Fruit fly (Drosophila melanogaster) whole organism, wandering third instar larva: Measurements from ENCODE around the gene HemK2.

Experiments used
- Hr78 ChIP-seq: fragments of >200 bp; optimal IDR thresholded peaks from 2 replicates; lab custom pipeline; 2017; ENCODE audit warnings: missing biosample characterization, missing genetic modification characterization
- brk ChIP-seq: fragments of 200-800 bp; sonication (Bioruptor generic); optimal IDR thresholded peaks from 2 replicates; lab custom pipeline; 2016; ENCODE audit warnings: missing biosample characterization, mild to moderate bottlenecking, missing genetic modification characterization
- lola ChIP-seq: fragments of >200 bp; optimal IDR thresholded peaks from 2 replicates; lab custom pipeline; 2017; ENCODE audit warnings: missing biosample characterization, missing genetic modification characterization
- psq ChIP-seq: fragments of 200-800 bp; sonication (Bioruptor generic); optimal IDR thresholded peaks from 3 replicates; lab custom pipeline; 2017; ENCODE audit warnings: missing biosample characterization, mild to moderate bottlenecking, missing genetic modification characterization, moderate library complexity
- sv ChIP-seq: fragments of 200-800 bp; sonication (Bioruptor generic); optimal IDR thresholded peaks from 3 replicates; lab custom pipeline; 2016; ENCODE audit warnings: missing biosample characterization, missing genetic modification characterization

DNA sequence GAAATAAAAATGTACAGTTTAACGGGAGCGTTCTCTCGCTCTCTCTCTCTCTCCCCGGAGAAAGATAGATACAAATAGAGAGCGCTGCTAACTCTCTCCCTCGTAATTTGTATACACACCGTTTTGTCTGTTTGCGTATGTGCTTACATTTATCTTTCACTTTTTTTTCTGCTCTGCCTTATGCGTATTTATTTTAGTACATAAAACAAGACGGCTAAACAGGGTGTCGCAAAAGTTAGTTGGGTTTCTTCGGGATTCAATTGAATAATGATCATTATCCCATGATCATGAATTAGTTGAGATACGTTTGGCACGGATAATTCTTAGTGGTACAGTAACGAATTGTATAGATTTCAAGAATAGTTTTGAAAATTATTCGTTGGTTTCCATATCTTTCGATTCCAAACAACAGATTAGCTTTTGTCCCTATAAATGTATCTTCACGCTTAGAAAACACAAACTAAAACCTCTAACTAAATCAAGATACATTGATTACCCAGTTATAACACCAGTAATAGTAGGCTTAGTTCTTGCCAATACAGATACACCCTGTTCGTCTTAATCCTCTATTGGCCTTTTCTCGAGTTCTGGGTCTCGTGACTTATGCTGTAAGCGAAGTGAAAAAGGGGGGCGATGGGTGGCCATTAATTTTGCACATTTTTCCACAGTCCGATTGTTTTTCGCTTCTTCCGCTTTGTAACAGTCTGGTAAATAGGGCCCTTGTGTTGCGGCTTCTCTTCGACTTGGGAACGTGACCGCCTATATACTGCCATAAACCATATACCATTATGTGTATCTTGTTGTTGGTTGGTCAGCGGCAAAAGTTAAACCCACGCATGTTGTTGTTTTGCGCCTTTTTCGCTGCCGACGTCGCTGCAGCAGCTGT is 4.8 kb downstream of the HemK2 start:
- TF ChIP-seq sv (GFP tag; lab: Kevin White, UChicago) (peak; percentile 63), Hr78 (GFP tag; lab: Kevin White, UChicago) (no peak), lola (GFP tag; lab: Kevin White, UChicago) (no peak), brk (no peak), psq (GFP tag; lab: Kevin White, UChicago) (peak; percentile 53)
